Worm (Caenorhabditis elegans) whole organism, L3 larva: ENCODE data around the gene C45B2.8.
A peak's percentile ranks its signal among the peaks of the same experiment; 100 is the strongest.

Source experiments
- ama-1 ChIP-seq: fragments of 150-350 bp; optimal IDR thresholded peaks from 2 replicates; lab custom pipeline; 2018
- fkh-10 ChIP-seq: sonication (generic microtip); optimal IDR thresholded peaks from 2 replicates; lab custom pipeline; 2017; ENCODE audit warnings: missing biosample characterization, missing genetic modification reagents, missing genetic modification characterization
- fos-1 ChIP-seq: fragments of 150-350 bp; optimal IDR thresholded peaks from 2 replicates; lab custom pipeline; 2014; ENCODE audit warnings: missing biosample characterization, missing genetic modification characterization
- jun-1 ChIP-seq: fragments of 150-350 bp; optimal IDR thresholded peaks from 2 replicates; lab custom pipeline; 2014; ENCODE audit warnings: missing biosample characterization, missing genetic modification reagents, missing genetic modification characterization
- lin-39 ChIP-seq: fragments of 150-350 bp; optimal IDR thresholded peaks from 2 replicates; lab custom pipeline; 2018; ENCODE audit warnings: missing biosample characterization, missing genetic modification reagents, missing genetic modification characterization
- lsy-12 ChIP-seq: sonication (generic microtip); optimal IDR thresholded peaks from 2 replicates; lab custom pipeline; 2016; ENCODE audit warnings: mild to moderate bottlenecking, missing genetic modification characterization, missing compliant biosample characterization
- nhr-25 ChIP-seq: sonication (generic microtip); optimal IDR thresholded peaks from 2 replicates; lab custom pipeline; 2017; ENCODE audit warnings: missing biosample characterization, missing genetic modification characterization
- pqm-1 ChIP-seq: fragments of 150-350 bp; optimal IDR thresholded peaks from 2 replicates; lab custom pipeline; 2017; ENCODE audit warnings: missing biosample characterization, missing genetic modification characterization, inconsistent platforms
- sea-2 ChIP-seq: fragments of 150-350 bp; sonication (generic microtip); optimal IDR thresholded peaks from 4 replicates; lab custom pipeline; 2014; ENCODE audit warnings: missing biosample characterization, missing genetic modification reagents, missing genetic modification characterization
- unc-62 ChIP-seq: fragments of 150-350 bp; sonication (generic microtip); optimal IDR thresholded peaks from 4 replicates; lab custom pipeline; 2014; ENCODE audit warnings: missing biosample characterization, missing genetic modification reagents, missing genetic modification characterization
- zag-1 ChIP-seq: fragments of 150-350 bp; optimal IDR thresholded peaks from 2 replicates; lab custom pipeline; 2014; ENCODE audit warnings: missing biosample characterization, missing genetic modification characterization
- ztf-11 ChIP-seq: fragments of 150-350 bp; optimal IDR thresholded peaks from 2 replicates; lab custom pipeline; 2014; ENCODE audit warnings: missing biosample characterization, missing genetic modification characterization

DNA sequence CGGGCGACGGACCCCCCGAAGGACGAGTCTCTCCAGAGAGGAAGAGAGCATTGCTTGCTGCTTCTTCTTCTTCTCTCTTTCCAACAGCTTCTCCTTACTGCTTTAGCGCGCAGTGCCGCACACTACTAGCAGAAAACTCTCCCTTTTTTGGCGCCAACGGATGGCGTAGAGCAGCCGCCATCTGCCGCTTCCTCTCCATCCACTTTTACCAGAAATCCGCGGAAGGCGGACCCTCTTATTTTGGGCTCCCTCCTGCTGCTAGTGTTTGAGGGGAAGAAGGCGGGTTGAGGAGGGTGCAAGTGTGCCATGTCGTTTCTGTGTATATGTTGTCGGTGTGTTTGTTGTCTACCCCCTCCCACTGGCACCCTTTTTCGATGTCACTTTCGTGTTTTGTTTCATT, 46.6 kb downstream of the C45B2.8 start:
- no peak for TF ChIP-seq fkh-10 (GFP tag; lab: Kevin White, UChicago)
- TF ChIP-seq fos-1 = no peak
- TF ChIP-seq lin-39 (tag; lab: Kevin White, UChicago) = no peak
- no peak for TF ChIP-seq nhr-25 (tag; lab: Kevin White, UChicago)
- no peak for TF ChIP-seq pqm-1 (tag; lab: Kevin White, UChicago)
- TF ChIP-seq unc-62 (GFP tag; lab: Kevin White, UChicago) = peak; percentile 43
- TF ChIP-seq sea-2 = no peak
- no peak for TF ChIP-seq ztf-11 (tag; lab: Kevin White, UChicago)
- TF ChIP-seq lsy-12 = no peak
- TF ChIP-seq jun-1 (tag; lab: Kevin White, UChicago) = no peak
- no peak for TF ChIP-seq ama-1 (lab: Kevin White, UChicago)
- no peak for TF ChIP-seq zag-1 (tag; lab: Kevin White, UChicago)
